Worm (Caenorhabditis elegans): ENCODE measurements around the gene sox-2.

ce11 chrX:7512714-7513113 lies 49.2 kb upstream of the sox-2 start:
- TF ChIP-seq tab-1 (GFP tag; IDR thresholded peaks at IDR 0.05) (no peak), ref-1 (GFP tag; conservative IDR thresholded peaks at IDR 0.05) (no peak), T22C8.4 (GFP tag; IDR thresholded peaks at IDR 0.05) (no peak), klf-2 (GFP tag; conservative IDR thresholded peaks at IDR 0.05) (no peak)
